Worm (Caenorhabditis elegans): ENCODE results near the gene pir-2.

The pir-2 gene

DNA sequence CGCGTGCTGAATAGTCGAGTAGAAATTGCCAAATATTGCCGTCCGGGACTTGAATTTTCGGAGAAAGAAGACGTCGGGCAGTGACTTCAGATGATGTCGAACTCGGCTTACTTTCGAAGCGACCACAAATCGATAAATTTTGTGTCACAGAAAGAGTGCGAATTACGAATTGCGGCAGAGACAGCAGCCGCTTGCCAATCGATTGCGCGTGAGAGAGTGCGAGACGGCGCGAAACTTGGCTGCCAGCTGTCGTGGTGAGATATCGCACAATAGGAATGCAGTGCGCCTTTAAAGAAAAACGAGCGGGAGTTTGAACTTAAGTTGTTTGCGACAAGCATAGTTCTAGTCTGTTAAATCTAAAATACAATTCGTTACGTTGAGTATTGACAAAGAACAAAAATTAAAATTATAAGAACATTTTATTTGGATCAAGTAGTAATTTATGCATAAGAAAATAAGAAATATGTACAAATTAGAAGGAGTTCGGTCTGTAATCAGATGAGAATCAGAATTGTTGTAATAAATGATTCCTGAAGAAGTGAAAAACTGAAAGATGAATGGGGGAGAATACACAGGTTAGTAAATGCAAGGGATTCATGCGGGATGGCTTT is at the start of gene pir-2:
pir-2 (minus strand) TSS at position 218 of the 611 bp plus-strand sequence.
- TF ChIP-seq cey-2 (tag; optimal IDR thresholded peaks at IDR 0.05; ENCODE audit: borderline replicate concordance, insufficient read depth) (no peak), tra-1 (GFP tag; IDR thresholded peaks at IDR 0.05) (no peak), sdz-12 (GFP tag; optimal IDR thresholded peaks at IDR 0.05) (no peak), nhr-25 (tag; optimal IDR thresholded peaks at IDR 0.05; ENCODE audit: borderline replicate concordance, insufficient read depth) (peak; percentile 69), lim-7 (GFP tag; IDR thresholded peaks at IDR 0.05) (no peak), egl-43 (GFP tag; IDR thresholded peaks at IDR 0.05) (no peak), daf-8 (GFP tag; IDR thresholded peaks at IDR 0.05) (no peak), nhr-237 (tag; optimal IDR thresholded peaks at IDR 0.05) (no peak), set-16 (GFP tag; IDR thresholded peaks at IDR 0.05) (peak; percentile 50), snpc-1.2 (GFP tag; IDR thresholded peaks at IDR 0.05) (no peak), zfp-2 (tag; optimal IDR thresholded peaks at IDR 0.05) (peak; percentile 16), aly-2 (tag; optimal IDR thresholded peaks at IDR 0.05) (no peak), nhr-10 (tag; optimal IDR thresholded peaks at IDR 0.05) (peak; percentile 26), rbr-2 (tag; optimal IDR thresholded peaks at IDR 0.05) (peak; percentile 84), tag-97 (GFP tag; IDR thresholded peaks at IDR 0.05) (no peak), unc-130 (GFP tag; optimal IDR thresholded peaks at IDR 0.05) (peak; percentile 43), ceh-32 (tag; optimal IDR thresholded peaks at IDR 0.05; ENCODE audit: poor library complexity) (no peak), skn-1 (tag; optimal IDR thresholded peaks at IDR 0.05) (no peak), zfp-3 (GFP tag; conservative IDR thresholded peaks at IDR 0.05) (no peak), ztf-7 (tag; optimal IDR thresholded peaks at IDR 0.05) (peak; percentile 46), F26F4.8 (GFP tag; conservative IDR thresholded peaks at IDR 0.05) (no peak), nhr-41 (GFP tag; IDR thresholded peaks at IDR 0.05) (no peak), ces-1 (GFP tag; optimal IDR thresholded peaks at IDR 0.05) (no peak), T26A8.4 (GFP tag; IDR thresholded peaks at IDR 0.05) (peak; percentile 51), mdt-29 (GFP tag; IDR thresholded peaks at IDR 0.05) (no peak), ZK337.2 (GFP tag; IDR thresholded peaks at IDR 0.05) (no peak), F10B5.3 (tag; optimal IDR thresholded peaks at IDR 0.05) (no peak), hlh-30 (tag; optimal IDR thresholded peaks at IDR 0.05; ENCODE audit: insufficient read depth) (peak; percentile 91), zag-1 (tag; optimal IDR thresholded peaks at IDR 0.05) (no peak), mdl-1 (tag; optimal IDR thresholded peaks at IDR 0.05) (peak in 1 of 2 experiments; percentile 62), nhr-6 (tag; optimal IDR thresholded peaks at IDR 0.05) (peak; percentile 87), mes-2 (tag; optimal IDR thresholded peaks at IDR 0.05; ENCODE audit: poor library complexity, severe bottlenecking) (peak; percentile 92), duxl-1 (tag; optimal IDR thresholded peaks at IDR 0.05; ENCODE audit: poor library complexity) (peak; percentile 29), mxl-2 (GFP tag; conservative IDR thresholded peaks at IDR 0.05) (no peak), Y105C5A.15 (GFP tag; IDR thresholded peaks at IDR 0.05) (no peak), hif-1 (tag; optimal IDR thresholded peaks at IDR 0.05) (peak in 1 of 2 experiments; percentile 54), daf-12 (tag; optimal IDR thresholded peaks at IDR 0.05) (no peak), saeg-2 (GFP tag; IDR thresholded peaks at IDR 0.05) (no peak), nhr-76 (tag; optimal IDR thresholded peaks at IDR 0.05) (no peak), spr-3 (GFP tag; optimal IDR thresholded peaks at IDR 0.05) (no peak), Y48G9A.11 (GFP tag; IDR thresholded peaks at IDR 0.05) (no peak), Y5F2A.4 (GFP tag; optimal IDR thresholded peaks at IDR 0.05) (no peak), gei-8 (GFP tag; optimal IDR thresholded peaks at IDR 0.05) (no peak), ZK546.5 (tag; optimal IDR thresholded peaks at IDR 0.05) (no peak), F49E8.2 (tag; optimal IDR thresholded peaks at IDR 0.05; ENCODE audit: borderline replicate concordance) (no peak), lir-3 (tag; optimal IDR thresholded peaks at IDR 0.05) (no peak), R02D3.7 (tag; optimal IDR thresholded peaks at IDR 0.05) (no peak), attf-4 (tag; optimal IDR thresholded peaks at IDR 0.05) (no peak), nhr-42 (GFP tag; IDR thresholded peaks at IDR 0.05) (0 out of 2 replicates have a peak, but pooled peaks have one; percentile 44), madf-5 (GFP tag; IDR thresholded peaks at IDR 0.05) (no peak)
